Worm (Caenorhabditis elegans) whole organism, L4 larva: ENCODE results near the gene hot-2.

Source experiments
- F10B5.3 ChIP-seq: sonication (generic microtip); optimal IDR thresholded peaks from 2 replicates; lab custom pipeline; 2016; ENCODE audit warnings: mild to moderate bottlenecking, missing genetic modification characterization, missing compliant biosample characterization
- F37D6.2 ChIP-seq: sonication (generic microtip); optimal IDR thresholded peaks from 2 replicates; lab custom pipeline; 2016; ENCODE audit warnings: mild to moderate bottlenecking, missing genetic modification characterization, missing compliant biosample characterization
- T20F7.1 ChIP-seq: fragments of 200-800 bp; sonication (Bioruptor generic); optimal IDR thresholded peaks from 2 replicates; lab custom pipeline; 2018; ENCODE audit warnings: mild to moderate bottlenecking, missing genetic modification characterization, missing compliant biosample characterization
- Y75B8A.6 ChIP-seq: fragments of 200-800 bp; sonication (Bioruptor generic); IDR thresholded peaks from 2 replicates; pipeline ENCODE4 v1.3.6; 2022; ENCODE audit warnings: missing genetic modification reagents, missing genetic modification characterization, missing compliant biosample characterization
- aha-1 ChIP-seq: fragments of 150-350 bp; peaks from one replicate; lab custom pipeline; 2014; ENCODE audit warnings: missing biosample characterization, missing genetic modification characterization
- aly-2 ChIP-seq: sonication (generic microtip); optimal IDR thresholded peaks from 2 replicates; lab custom pipeline; 2018; ENCODE audit warnings: missing biosample characterization, missing genetic modification characterization
- ama-1 ChIP-seq: fragments of 150-350 bp; optimal IDR thresholded peaks from 2 replicates; lab custom pipeline; 2014; ENCODE audit warnings: inconsistent platforms, mixed read lengths
- attf-4 ChIP-seq: sonication (generic microtip); optimal IDR thresholded peaks from 3 replicates; lab custom pipeline; 2017; ENCODE audit warnings: missing biosample characterization, missing genetic modification characterization
- ceh-20 ChIP-seq: fragments of 200-800 bp; sonication (Bioruptor generic); IDR thresholded peaks from 2 replicates; pipeline ENCODE4 v1.3.6; 2022; ENCODE audit warnings: missing genetic modification reagents, missing genetic modification characterization, missing compliant biosample characterization
- ceh-82 ChIP-seq: sonication (generic microtip); optimal IDR thresholded peaks from 2 replicates; lab custom pipeline; 2017; ENCODE audit warnings: missing biosample characterization, missing genetic modification characterization
- ces-1 ChIP-seq: fragments of 150-350 bp; sonication (generic microtip); optimal IDR thresholded peaks from 4 replicates; lab custom pipeline; 2014; ENCODE audit warnings: missing biosample characterization, missing genetic modification reagents, missing genetic modification characterization
- cey-2 ChIP-seq: sonication (generic microtip); optimal IDR thresholded peaks from 3 replicates; lab custom pipeline; 2017; ENCODE audit warnings: missing genetic modification characterization, mild to moderate bottlenecking, missing compliant biosample characterization, antibody characterized with exemption, borderline replicate concordance; ENCODE audit not compliant: insufficient read depth
- daf-8 ChIP-seq: fragments of 200-800 bp; sonication (Bioruptor generic); IDR thresholded peaks from 2 replicates; pipeline ENCODE4 v1.3.6; 2022; ENCODE audit warnings: missing genetic modification characterization, missing compliant biosample characterization
- dpl-1 ChIP-seq: fragments of 150-350 bp; optimal IDR thresholded peaks from 2 replicates; lab custom pipeline; 2014; ENCODE audit warnings: missing biosample characterization, missing genetic modification reagents, missing genetic modification characterization
- dve-1 ChIP-seq: sonication (generic microtip); optimal IDR thresholded peaks from 2 replicates; lab custom pipeline; 2017; ENCODE audit warnings: antibody characterized with exemption, mild to moderate bottlenecking, missing genetic modification characterization, missing compliant biosample characterization; ENCODE audit not compliant: insufficient read depth
- egl-43 ChIP-seq: fragments of 200-800 bp; sonication (Bioruptor generic); IDR thresholded peaks from 2 replicates; pipeline ENCODE4 v1.3.6; 2022; ENCODE audit warnings: missing genetic modification reagents, missing genetic modification characterization, missing compliant biosample characterization
- hif-1 ChIP-seq, 2 experiments: sonication (generic microtip); optimal IDR thresholded peaks; 2 replicates each; lab custom pipeline; 2016 to 2017; ENCODE audit warnings: missing compliant biosample characterization in 2 of 2, missing genetic modification characterization in 2 of 2, missing genetic modification reagents in 2 of 2, missing genotype in 2 of 2, mild to moderate bottlenecking in 1 of 2
- lin-29 ChIP-seq: fragments of 200-800 bp; sonication (Bioruptor generic); IDR thresholded peaks from 2 replicates; pipeline ENCODE4 v1.3.6; 2022; ENCODE audit warnings: missing genetic modification reagents, missing genetic modification characterization, missing compliant biosample characterization
- lin-38 ChIP-seq: fragments of 200-800 bp; sonication (Bioruptor generic); IDR thresholded peaks from 2 replicates; pipeline ENCODE4 v1.3.6; 2022; ENCODE audit warnings: missing genetic modification reagents, missing genetic modification characterization, missing compliant biosample characterization
- lin-39 ChIP-seq: fragments of 150-350 bp; optimal IDR thresholded peaks from 2 replicates; lab custom pipeline; 2014; ENCODE audit warnings: missing biosample characterization, missing genetic modification reagents, missing genetic modification characterization
- madf-5 ChIP-seq, 2 experiments: fragments of 200-800 bp; sonication (Bioruptor generic); IDR thresholded peaks; 2 replicates each; pipeline ENCODE4 v1.3.6; 2022; ENCODE audit warnings: missing compliant biosample characterization in 2 of 2, missing genetic modification characterization in 2 of 2
- mdt-29 ChIP-seq: fragments of 200-800 bp; sonication (Bioruptor generic); IDR thresholded peaks from 2 replicates; pipeline ENCODE4 v1.3.6; 2022; ENCODE audit warnings: missing genetic modification reagents, missing genetic modification characterization, missing compliant biosample characterization
- mxl-3 ChIP-seq: fragments of 200-800 bp; sonication (Bioruptor generic); optimal IDR thresholded peaks from 2 replicates; lab custom pipeline; 2018; ENCODE audit warnings: mild to moderate bottlenecking, missing genetic modification characterization, missing compliant biosample characterization
- nhr-10 ChIP-seq: fragments of 150-350 bp; optimal IDR thresholded peaks from 2 replicates; lab custom pipeline; 2014; ENCODE audit warnings: missing biosample characterization, missing genetic modification characterization
- nhr-111 ChIP-seq: fragments of 200-800 bp; sonication (Bioruptor generic); optimal IDR thresholded peaks from 2 replicates; lab custom pipeline; 2018; ENCODE audit warnings: mild to moderate bottlenecking, missing genetic modification characterization, missing compliant biosample characterization
- nhr-237 ChIP-seq: sonication (generic microtip); optimal IDR thresholded peaks from 2 replicates; lab custom pipeline; 2017; ENCODE audit warnings: missing biosample characterization, missing genetic modification characterization
- nhr-25 ChIP-seq: sonication (generic microtip); optimal IDR thresholded peaks from 2 replicates; lab custom pipeline; 2017; ENCODE audit warnings: missing genetic modification characterization, mild to moderate bottlenecking, missing compliant biosample characterization, antibody characterized with exemption, moderate library complexity, borderline replicate concordance; ENCODE audit not compliant: insufficient read depth
- nhr-42 ChIP-seq: fragments of 200-800 bp; sonication (Bioruptor generic); IDR thresholded peaks from 2 replicates; pipeline ENCODE4 v1.3.6; 2022; ENCODE audit warnings: missing genetic modification characterization, missing compliant biosample characterization
- nhr-6 ChIP-seq: fragments of 150-350 bp; optimal IDR thresholded peaks from 2 replicates; lab custom pipeline; 2014; ENCODE audit warnings: missing biosample characterization, missing genetic modification characterization
- pha-4 ChIP-seq, 2 experiments: fragments of 150-350 bp in 1 of 2; fragments of 200-800 bp in 1 of 2; sonication (Bioruptor generic) in 1 of 2; IDR thresholded peaks in 1 of 2; optimal IDR thresholded peaks in 1 of 2; 2 replicates each; pipeline versions ENCODE4 v1.3.6 to Lab custom; 2014 to 2022; ENCODE audit warnings: missing genetic modification characterization in 2 of 2, missing genetic modification reagents in 2 of 2, missing biosample characterization in 1 of 2, missing compliant biosample characterization in 1 of 2
- php-3 ChIP-seq: fragments of 200-800 bp; sonication (Bioruptor generic); IDR thresholded peaks from 2 replicates; pipeline ENCODE4 v1.3.6; 2022; ENCODE audit warnings: missing genetic modification reagents, missing genetic modification characterization, missing compliant biosample characterization
- pqm-1 ChIP-seq: sonication (generic microtip); optimal IDR thresholded peaks from 2 replicates; lab custom pipeline; 2017; ENCODE audit warnings: missing biosample characterization, missing genetic modification characterization
- sdz-12 ChIP-seq: fragments of 200-800 bp; sonication (Bioruptor generic); optimal IDR thresholded peaks from 2 replicates; lab custom pipeline; 2018; ENCODE audit warnings: mild to moderate bottlenecking, missing genetic modification characterization, missing compliant biosample characterization
- set-16 ChIP-seq: fragments of 200-800 bp; sonication (Bioruptor generic); IDR thresholded peaks from 2 replicates; pipeline ENCODE4 v1.3.6; 2022; ENCODE audit warnings: missing genetic modification reagents, missing genetic modification characterization, missing compliant biosample characterization
- snpc-4 ChIP-seq: fragments of 150-350 bp; optimal IDR thresholded peaks from 2 replicates; lab custom pipeline; 2014; ENCODE audit warnings: missing biosample characterization, missing genetic modification characterization
- tra-1 ChIP-seq: fragments of 200-800 bp; sonication (Bioruptor generic); IDR thresholded peaks from 2 replicates; pipeline ENCODE4 v1.3.6; 2022; ENCODE audit warnings: missing genetic modification reagents, missing genetic modification characterization, missing compliant biosample characterization
- unc-130 ChIP-seq: sonication (generic microtip); optimal IDR thresholded peaks from 2 replicates; lab custom pipeline; 2016; ENCODE audit warnings: missing genetic modification reagents, missing genetic modification characterization, missing compliant biosample characterization
- unc-39 ChIP-seq: sonication (generic microtip); optimal IDR thresholded peaks from 2 replicates; lab custom pipeline; 2017; ENCODE audit warnings: missing biosample characterization, missing genetic modification characterization
- unc-62 ChIP-seq, 3 experiments: fragments of 150-350 bp in 1 of 3; sonication (generic microtip); optimal IDR thresholded peaks in 2 of 3; peaks in 1 of 3; 1 replicate in 1 of 3; 2 replicates in 2 of 3; lab custom pipeline; 2014 to 2017; ENCODE audit warnings: missing biosample characterization in 3 of 3, missing genetic modification characterization in 3 of 3, missing genetic modification reagents in 3 of 3, missing genotype in 1 of 3

hot-2 gene

ce11 chrV:19158664-19159063 lies 15.9 kb upstream of the hot-2 start, which contains the start of gene Y39B6A.5 (continued):
- TF ChIP-seq cey-2 (tag; lab: Kevin White, UChicago) = peak; percentile 71
- peak; percentile 88 for TF ChIP-seq php-3 (GFP tag; lab: Robert Waterston, UW)
- peak; percentile 98 for TF ChIP-seq pqm-1 (tag; lab: Kevin White, UChicago)
- peak; percentile 80 for TF ChIP-seq aha-1
- peak; percentile 95 for TF ChIP-seq nhr-6 (tag; lab: Kevin White, UChicago)
- peak; percentile 80 for TF ChIP-seq T20F7.1 (GFP tag; lab: Kevin White, UChicago)
- peak; percentile 88 for TF ChIP-seq lin-38 (GFP tag; lab: Robert Waterston, UW)
- TF ChIP-seq nhr-111 (GFP tag; lab: Kevin White, UChicago) = no peak
- TF ChIP-seq tra-1 (GFP tag; lab: Robert Waterston, UW) = peak; percentile 51; the same call in 1 of the 2 replicates
- TF ChIP-seq ceh-20 = peak; percentile 71; the same call in 1 of the 2 replicates
- peak; percentile 99 for TF ChIP-seq dve-1
- no peak for TF ChIP-seq ama-1 (lab: Kevin White, UChicago)
- no peak for TF ChIP-seq sdz-12 (GFP tag; lab: Kevin White, UChicago)

ce11 chrV:19175714-19176113 lies 1.2 kb downstream of the hot-2 start:
- TF ChIP-seq unc-62 (GFP tag; optimal IDR thresholded peaks at IDR 0.05 in 1 of 2; lab: Kevin White, UChicago) (peak in 1 of 2 experiments; percentile 90), unc-62 (tag; optimal IDR thresholded peaks at IDR 0.05; lab: Kevin White, UChicago) (no peak), lin-39 (tag; lab: Kevin White, UChicago) (no peak)

- TF ChIP-seq F37D6.2 (tag; lab: Kevin White, UChicago) = no peak
Observed at ce11 chrV:19177070-19177469, 2.5 kb downstream of the hot-2 start.

- TF ChIP-seq lin-38 (GFP tag; lab: Robert Waterston, UW) (peak; percentile 42; the same call in 1 of the 2 replicates), ceh-82 (tag; lab: Kevin White, UChicago) (no peak), set-16 (GFP tag; lab: Robert Waterston, UW) (0 out of 2 replicates have a peak, but pooled peaks have one; percentile 11), F37D6.2 (tag; lab: Kevin White, UChicago) (no peak)
Observed at ce11 chrV:19177804-19178203, 3.2 kb downstream of the hot-2 start.

ce11 chrV:19178896-19179295 lies 4.3 kb downstream of the hot-2 start:
- TF ChIP-seq madf-5 (GFP tag; IDR thresholded peaks at IDR 0.05; lab: Robert Waterston, UW) = no peak
- no peak for TF ChIP-seq nhr-237
- no peak for TF ChIP-seq nhr-10 (tag; lab: Kevin White, UChicago)
- TF ChIP-seq dpl-1 (GFP tag; lab: Kevin White, UChicago) = no peak
- no peak for TF ChIP-seq ces-1
- no peak for TF ChIP-seq lin-29 (GFP tag; lab: Robert Waterston, UW)
- TF ChIP-seq nhr-42 (GFP tag; lab: Robert Waterston, UW) = no peak
- TF ChIP-seq ama-1 (lab: Kevin White, UChicago) = no peak
- no peak for TF ChIP-seq daf-8
- TF ChIP-seq Y75B8A.6 (GFP tag; lab: Robert Waterston, UW) = no peak
- TF ChIP-seq pha-4 (GFP tag; IDR thresholded peaks at IDR 0.05; lab: Robert Waterston, UW) = no peak
- no peak for TF ChIP-seq pha-4 (tag; optimal IDR thresholded peaks at IDR 0.05; lab: Kevin White, UChicago)
- no peak for TF ChIP-seq mxl-3

ce11 chrV:19181684-19182083 lies 7.1 kb downstream of the hot-2 start:
- no peak for TF ChIP-seq attf-4
- TF ChIP-seq unc-130 (GFP tag; lab: Kevin White, UChicago) = no peak
- TF ChIP-seq egl-43 (GFP tag; lab: Robert Waterston, UW) = no peak
- TF ChIP-seq snpc-4 (tag; lab: Kevin White, UChicago) = no peak
- no peak for TF ChIP-seq hif-1 (tag; optimal IDR thresholded peaks at IDR 0.05; lab: Kevin White, UChicago)
- no peak for TF ChIP-seq F10B5.3 (tag; lab: Kevin White, UChicago)
- TF ChIP-seq ama-1 (lab: Kevin White, UChicago) = no peak
- TF ChIP-seq nhr-25 (tag; lab: Kevin White, UChicago) = no peak
- no peak for TF ChIP-seq aly-2 (tag; lab: Kevin White, UChicago)
- no peak for TF ChIP-seq mdt-29
- TF ChIP-seq unc-39 (tag; lab: Kevin White, UChicago) = no peak
- TF ChIP-seq, all 104 proteins: peak for 0
